Worm (Caenorhabditis elegans) whole organism, L3 larva: ENCODE measurements around the gene tab-1.
"Not testable (repeated sequence)": the region's sequence is repeated elsewhere in the genome, so short reads cannot be mapped to it uniquely, and the experiment has no call there.

ENCODE experiments used
- ceh-82 ChIP-seq: fragments of 150-350 bp; optimal IDR thresholded peaks from 2 replicates; lab custom pipeline; 2014; ENCODE audit warnings: missing biosample characterization, missing genetic modification characterization
- elt-1 ChIP-seq: fragments of 150-350 bp; optimal IDR thresholded peaks from 2 replicates; lab custom pipeline; 2014; ENCODE audit warnings: missing biosample characterization, missing genetic modification characterization

DNA sequence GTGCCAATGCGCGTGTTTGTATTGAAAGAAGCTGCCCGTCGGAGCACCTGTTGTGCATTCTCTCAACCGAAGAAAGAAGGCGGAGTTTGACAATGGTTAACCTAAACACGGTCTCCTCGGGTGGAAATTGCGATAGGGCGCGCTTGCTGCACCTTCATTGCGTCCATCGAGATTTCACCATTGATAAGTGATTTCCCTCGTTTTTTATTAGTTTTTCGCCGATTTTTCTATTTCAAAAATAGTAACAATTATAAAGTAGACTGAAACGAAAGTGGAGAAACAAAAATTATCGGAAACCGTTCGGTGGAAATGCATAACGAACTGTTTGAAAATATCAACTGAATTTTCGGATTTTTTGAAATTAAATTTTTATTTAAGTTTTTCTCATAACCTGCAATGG is 28.0 kb upstream of the tab-1 start, which contains the start of gene agr-1:
- TF ChIP-seq elt-1, ceh-82 (tag; lab: Kevin White, UChicago): not testable (repeated sequence)
